Fruit fly (Drosophila melanogaster) whole organism, embryonic: Measurements from ENCODE around the gene CG1309.

Source experiments
- Asciz ChIP-seq: fragments of 200-800 bp; sonication (Bioruptor generic); optimal IDR thresholded peaks from 2 replicates; lab custom pipeline; 2017; ENCODE audit warnings: missing biosample characterization, mild to moderate bottlenecking, missing genetic modification characterization, missing genetic modification reagents
- BEAF-32 ChIP-seq: fragments of 200-800 bp; sonication (Bioruptor generic); optimal IDR thresholded peaks from 3 replicates; lab custom pipeline; 2017; ENCODE audit warnings: missing biosample characterization, missing genetic modification characterization, mild to moderate bottlenecking, moderate library complexity, missing genetic modification reagents
- CG10321 ChIP-seq: fragments of 200-800 bp; sonication (Bioruptor generic); IDR thresholded peaks from 2 replicates; pipeline ENCODE4 v1.3.6; 2022; ENCODE audit warnings: missing biosample characterization, missing genetic modification characterization
- CG10543 ChIP-seq: fragments of 200-800 bp; sonication (Bioruptor generic); optimal IDR thresholded peaks from 3 replicates; lab custom pipeline; 2017; ENCODE audit warnings: missing biosample characterization, mild to moderate bottlenecking, missing genetic modification characterization, moderate library complexity
- CG11695 ChIP-seq: fragments of 200-800 bp; sonication (Bioruptor generic); IDR thresholded peaks from 3 replicates; pipeline ENCODE4 v1.3.6; 2022; ENCODE audit warnings: missing biosample characterization, missing genetic modification characterization
- CG12299 ChIP-seq: fragments of 200-800 bp; sonication (Bioruptor generic); optimal IDR thresholded peaks from 2 replicates; lab custom pipeline; 2018; ENCODE audit warnings: missing biosample characterization, mild to moderate bottlenecking, missing genetic modification characterization
- CG12769 ChIP-seq: fragments of 200-800 bp; sonication (Bioruptor generic); optimal IDR thresholded peaks from 2 replicates; lab custom pipeline; 2019; ENCODE audit warnings: missing biosample characterization, mild to moderate bottlenecking, missing genetic modification characterization, moderate library complexity
- CG12942 ChIP-seq: fragments of 200-800 bp; sonication (Bioruptor generic); optimal IDR thresholded peaks from 3 replicates; lab custom pipeline; 2016; ENCODE audit warnings: missing biosample characterization, missing genetic modification characterization
- CG18764 ChIP-seq: fragments of 200-800 bp; sonication (Bioruptor generic); optimal IDR thresholded peaks from 3 replicates; lab custom pipeline; 2016; ENCODE audit warnings: missing biosample characterization, missing genetic modification characterization
- CG34376 ChIP-seq: fragments of 200-800 bp; sonication (Bioruptor generic); optimal IDR thresholded peaks from 2 replicates; lab custom pipeline; 2018; ENCODE audit warnings: missing biosample characterization, mild to moderate bottlenecking, missing genetic modification characterization
- CG3847 ChIP-seq: fragments of 200-800 bp; sonication (Bioruptor generic); IDR thresholded peaks from 2 replicates; pipeline ENCODE4 v1.3.6; 2022; ENCODE audit warnings: missing biosample characterization, missing genetic modification characterization
- CG6175 ChIP-seq: fragments of 200-800 bp; sonication (Bioruptor generic); IDR thresholded peaks from 3 replicates; pipeline ENCODE4 v1.3.6; 2022; ENCODE audit warnings: missing biosample characterization, missing genetic modification characterization
- CG6791 ChIP-seq: fragments of 200-800 bp; sonication (Bioruptor generic); IDR thresholded peaks from 3 replicates; pipeline ENCODE4 v1.3.6; 2022; ENCODE audit warnings: missing biosample characterization, missing genetic modification characterization; ENCODE audit not compliant: partially characterized antibody
- CG6854 ChIP-seq: fragments of 200-800 bp; sonication (Bioruptor generic); optimal IDR thresholded peaks from 3 replicates; lab custom pipeline; 2017; ENCODE audit warnings: missing biosample characterization, mild to moderate bottlenecking, missing genetic modification characterization
- CG8290 ChIP-seq, 3 experiments: fragments of 200-800 bp; sonication (Bioruptor generic); optimal IDR thresholded peaks; 2 replicates each; lab custom pipeline; 2016 to 2019; ENCODE audit warnings: missing biosample characterization in 3 of 3, missing genetic modification characterization in 3 of 3, mild to moderate bottlenecking in 2 of 3, moderate library complexity in 1 of 3
- CG9727 ChIP-seq: fragments of 200-800 bp; sonication (Bioruptor generic); optimal IDR thresholded peaks from 3 replicates; lab custom pipeline; 2017; ENCODE audit warnings: missing biosample characterization, mild to moderate bottlenecking, missing genetic modification characterization
- CG9876 ChIP-seq: fragments of 200-800 bp; sonication (Bioruptor generic); optimal IDR thresholded peaks from 2 replicates; lab custom pipeline; 2016; ENCODE audit warnings: missing biosample characterization, missing genetic modification characterization
- D19B ChIP-seq: fragments of 200-800 bp; sonication (Bioruptor generic); optimal IDR thresholded peaks from 2 replicates; lab custom pipeline; 2017; ENCODE audit warnings: missing biosample characterization, mild to moderate bottlenecking, missing genetic modification characterization
- Deaf1 ChIP-seq: fragments of 200-800 bp; optimal IDR thresholded peaks from 3 replicates; lab custom pipeline; 2019; ENCODE audit warnings: missing biosample characterization, mild to moderate bottlenecking, missing genetic modification characterization, moderate library complexity
- HLH54F ChIP-seq: fragments of 200-800 bp; sonication (Bioruptor generic); optimal IDR thresholded peaks from 3 replicates; lab custom pipeline; 2016; ENCODE audit warnings: missing biosample characterization, missing genetic modification characterization
- Hr78 ChIP-seq, 2 experiments: fragments of 200-800 bp in 1 of 2; fragments of >200 bp in 1 of 2; sonication (Bioruptor generic) in 1 of 2; optimal IDR thresholded peaks; 2 replicates each; lab custom pipeline; 2017 to 2019; ENCODE audit warnings: missing biosample characterization in 2 of 2, missing genetic modification characterization in 2 of 2, mild to moderate bottlenecking in 1 of 2, moderate library complexity in 1 of 2
- Myb ChIP-seq: fragments of 200-800 bp; sonication (Bioruptor generic); optimal IDR thresholded peaks from 2 replicates; lab custom pipeline; 2016; ENCODE audit warnings: missing biosample characterization, missing genetic modification characterization
- Opbp ChIP-seq: fragments of 200-800 bp; sonication (Bioruptor generic); IDR thresholded peaks from 3 replicates; pipeline ENCODE4 v1.3.6; 2022; ENCODE audit warnings: missing biosample characterization, missing genetic modification characterization; ENCODE audit not compliant: partially characterized antibody
- Rfx ChIP-seq: fragments of 200-800 bp; sonication (Bioruptor generic); IDR thresholded peaks from 2 replicates; pipeline ENCODE4 v1.3.6; 2022; ENCODE audit warnings: missing biosample characterization, missing genetic modification characterization
- Sry-β ChIP-seq: fragments of 200-800 bp; sonication (Bioruptor generic); optimal IDR thresholded peaks from 2 replicates; lab custom pipeline; 2018; ENCODE audit warnings: missing biosample characterization, mild to moderate bottlenecking, missing genetic modification characterization, moderate library complexity
- Taf1 ChIP-seq: fragments of 200-800 bp; sonication (Bioruptor generic); IDR thresholded peaks from 2 replicates; pipeline ENCODE4 v1.3.6; 2022; ENCODE audit warnings: missing biosample characterization, missing genetic modification characterization
- Vsx1 ChIP-seq: fragments of 200-800 bp; sonication (Bioruptor generic); optimal IDR thresholded peaks from 2 replicates; lab custom pipeline; 2017; ENCODE audit warnings: missing biosample characterization, mild to moderate bottlenecking, missing genetic modification characterization, missing genetic modification reagents
- Xbp1 ChIP-seq: fragments of 200-800 bp; sonication (Bioruptor generic); optimal IDR thresholded peaks from 3 replicates; lab custom pipeline; 2016; ENCODE audit warnings: missing biosample characterization, mild to moderate bottlenecking, missing genetic modification characterization
- az2 ChIP-seq: fragments of 200-800 bp; sonication (Bioruptor generic); optimal IDR thresholded peaks from 3 replicates; lab custom pipeline; 2016; ENCODE audit warnings: missing biosample characterization, missing genetic modification characterization
- bigmax ChIP-seq: fragments of 200-800 bp; sonication (Bioruptor generic); optimal IDR thresholded peaks from 2 replicates; lab custom pipeline; 2018; ENCODE audit warnings: missing biosample characterization, mild to moderate bottlenecking, missing genetic modification characterization
- cad ChIP-seq: fragments of >200 bp; optimal IDR thresholded peaks from 2 replicates; lab custom pipeline; 2017; ENCODE audit warnings: missing biosample characterization, missing genetic modification characterization
- cato ChIP-seq: fragments of 200-800 bp; sonication (Bioruptor generic); optimal IDR thresholded peaks from 2 replicates; lab custom pipeline; 2016; ENCODE audit warnings: missing biosample characterization, missing genetic modification characterization, borderline replicate concordance
- crol ChIP-seq: fragments of 200-800 bp; sonication (Bioruptor generic); IDR thresholded peaks from 2 replicates; pipeline ENCODE4 v1.3.6; 2022; ENCODE audit warnings: missing biosample characterization, missing genetic modification characterization
- crp ChIP-seq, 2 experiments: fragments of 200-800 bp; sonication (Bioruptor generic); optimal IDR thresholded peaks; 2 replicates in 1 of 2; 3 replicates in 1 of 2; lab custom pipeline; 2017; ENCODE audit warnings: missing biosample characterization in 2 of 2, missing genetic modification characterization in 2 of 2, mild to moderate bottlenecking in 1 of 2, moderate library complexity in 1 of 2
- grau ChIP-seq: fragments of 200-800 bp; optimal IDR thresholded peaks from 3 replicates; lab custom pipeline; 2019; ENCODE audit warnings: missing biosample characterization, mild to moderate bottlenecking, missing genetic modification characterization, moderate library complexity
- kni ChIP-seq: fragments of 200-800 bp; sonication (Bioruptor generic); optimal IDR thresholded peaks from 3 replicates; lab custom pipeline; 2017; ENCODE audit warnings: mild to moderate bottlenecking, missing biosample characterization, missing genetic modification reagents, missing genetic modification characterization
- lmd ChIP-seq: fragments of 200-800 bp; sonication (Bioruptor generic); IDR thresholded peaks from 2 replicates; pipeline ENCODE4 v1.3.6; 2022; ENCODE audit warnings: missing biosample characterization, missing genetic modification characterization
- nom ChIP-seq: fragments of 200-800 bp; sonication (Bioruptor generic); optimal IDR thresholded peaks from 2 replicates; lab custom pipeline; 2017; ENCODE audit warnings: missing biosample characterization, missing genetic modification characterization, mild to moderate bottlenecking, moderate library complexity, missing genetic modification reagents
- pita ChIP-seq: fragments of 200-800 bp; sonication (Bioruptor generic); optimal IDR thresholded peaks from 2 replicates; lab custom pipeline; 2017; ENCODE audit warnings: missing biosample characterization, mild to moderate bottlenecking, missing genetic modification characterization
- prd ChIP-seq, 3 experiments: fragments of >200 bp in 2 of 3; fragments of 200-800 bp in 1 of 3; sonication (Bioruptor generic) in 1 of 3; optimal IDR thresholded peaks in 2 of 3; IDR thresholded peaks in 1 of 3; 2 replicates in 2 of 3; 3 replicates in 1 of 3; pipeline versions ENCODE4 v1.3.6 to Lab custom; 2017 to 2022; ENCODE audit warnings: missing biosample characterization in 1 of 3, missing genetic modification characterization in 1 of 3
- sd ChIP-seq: fragments of 200-800 bp; sonication (Bioruptor generic); optimal IDR thresholded peaks from 3 replicates; lab custom pipeline; 2018; ENCODE audit warnings: missing biosample characterization, mild to moderate bottlenecking, missing genetic modification characterization, moderate library complexity
- sob ChIP-seq: fragments of 200-800 bp; sonication (Bioruptor generic); IDR thresholded peaks from 2 replicates; pipeline ENCODE4 v1.3.6; 2022; ENCODE audit warnings: missing biosample characterization, missing genetic modification characterization
- wek ChIP-seq: fragments of 200-800 bp; sonication (Bioruptor generic); optimal IDR thresholded peaks from 3 replicates; lab custom pipeline; 2018; ENCODE audit warnings: missing biosample characterization, mild to moderate bottlenecking, missing genetic modification characterization, moderate library complexity
- yki ChIP-seq: fragments of >200 bp; optimal IDR thresholded peaks from 3 replicates; lab custom pipeline; 2018
- z ChIP-seq: fragments of 200-800 bp; sonication (Bioruptor generic); IDR thresholded peaks from 3 replicates; pipeline ENCODE4 v1.3.6; 2022; ENCODE audit warnings: missing biosample characterization, missing genetic modification characterization
- zen ChIP-seq: fragments of 200-800 bp; sonication (Bioruptor generic); optimal IDR thresholded peaks from 3 replicates; lab custom pipeline; 2018; ENCODE audit warnings: missing biosample characterization, mild to moderate bottlenecking, missing genetic modification characterization, moderate library complexity

CG1309 gene

DNA sequence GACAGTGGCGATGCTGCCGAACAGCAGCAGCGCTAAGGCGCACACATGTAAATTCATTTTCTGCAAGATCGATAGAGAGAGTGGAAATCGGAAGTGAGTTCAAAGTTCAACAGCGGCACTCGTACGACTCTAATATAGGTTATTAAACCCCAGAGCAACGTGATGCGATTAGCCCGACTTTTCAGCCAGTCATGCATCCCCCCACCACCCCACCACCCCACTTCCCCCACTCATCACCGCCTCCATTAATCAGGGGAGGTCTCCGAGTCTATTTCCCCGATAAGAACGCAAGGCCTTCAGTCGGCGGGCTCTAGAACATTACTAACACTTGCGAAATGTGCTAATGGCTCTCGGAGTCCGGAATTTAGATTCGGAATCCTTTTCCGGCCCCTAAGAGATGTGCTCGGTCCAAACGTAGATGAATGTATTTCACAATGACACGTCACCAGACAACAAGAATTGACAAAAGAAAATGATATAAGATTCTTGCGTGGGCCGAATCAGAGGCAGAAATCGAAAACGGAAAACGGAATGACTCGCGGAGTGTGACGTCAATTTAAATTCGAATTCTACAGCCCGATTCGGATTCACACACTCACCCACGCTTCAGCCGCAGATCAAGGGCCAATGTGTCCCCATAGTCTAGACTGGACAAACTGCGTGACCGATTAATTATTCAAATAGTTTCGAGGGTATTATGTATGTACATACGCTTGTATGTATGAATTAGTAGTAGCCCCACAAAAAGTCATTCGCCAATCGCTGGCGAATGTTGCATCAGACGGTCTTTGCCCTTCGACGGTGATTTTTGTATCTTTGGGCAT is 33.4 kb upstream of the CG1309 start (continued):
- peak; percentile 31 for TF ChIP-seq CG12769 (tag; lab: Kevin White, UChicago)
- TF ChIP-seq CG18764 (GFP tag; lab: Kevin White, UChicago) = no peak
- TF ChIP-seq sd = peak; percentile 75
- TF ChIP-seq HLH54F (GFP tag; lab: Kevin White, UChicago) = no peak
- TF ChIP-seq bigmax (GFP tag; lab: Kevin White, UChicago) = no peak
- no peak for TF ChIP-seq CG10321 (GFP tag; lab: Robert Waterston, UW)
- peak; percentile 32 for TF ChIP-seq nom (GFP tag; lab: Kevin White, UChicago)
- peak; percentile 14 for TF ChIP-seq CG10543 (GFP tag; lab: Kevin White, UChicago)
- no peak for TF ChIP-seq crp (GFP tag; optimal IDR thresholded peaks at IDR 0.05; lab: Kevin White, UChicago)
- no peak for TF ChIP-seq Sry-β
- TF ChIP-seq az2 (GFP tag; lab: Kevin White, UChicago) = no peak
- no peak for TF ChIP-seq Xbp1 (GFP tag; lab: Kevin White, UChicago)
- TF ChIP-seq CG34376 (GFP tag; lab: Kevin White, UChicago) = peak; percentile 67
- no peak for TF ChIP-seq CG12299 (tag; lab: Kevin White, UChicago)
- peak in 1 of 2 experiments; percentile 82 for TF ChIP-seq Hr78 (GFP tag; optimal IDR thresholded peaks at IDR 0.05; lab: Kevin White, UChicago)
- no peak for TF ChIP-seq pita (GFP tag; lab: Kevin White, UChicago)
- peak; percentile 90 for TF ChIP-seq crol (GFP tag; lab: Robert Waterston, UW)
- TF ChIP-seq Taf1 (GFP tag; lab: Robert Waterston, UW) = no peak
- TF ChIP-seq kni (GFP tag; lab: Kevin White, UChicago) = peak; percentile 7
- TF ChIP-seq CG12942 (GFP tag; lab: Kevin White, UChicago) = no peak
- peak; percentile 42 for TF ChIP-seq D19B (GFP tag; lab: Kevin White, UChicago)
- TF ChIP-seq CG9876 = no peak

DNA sequence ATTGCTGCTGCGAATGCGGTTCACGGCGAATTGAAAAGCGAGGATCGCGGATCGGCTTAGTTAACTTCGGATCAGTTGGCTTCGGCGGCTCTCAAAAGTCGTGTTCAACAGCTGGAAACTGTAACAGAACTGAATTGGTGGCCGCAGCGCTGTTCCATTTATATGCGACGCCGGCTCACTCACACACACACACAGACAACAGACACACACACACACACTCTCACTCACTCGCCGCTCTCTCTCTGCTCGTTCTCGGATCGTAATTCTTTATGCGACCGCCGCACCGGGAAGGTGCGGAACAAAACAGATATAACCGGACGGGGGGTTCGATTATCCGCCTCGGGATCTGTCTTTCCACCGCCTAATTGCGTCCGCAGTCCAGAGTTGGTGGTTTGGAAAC is 32.1 kb upstream of the CG1309 start, which contains the start of gene CG46460:
Gene CG46460 (minus strand): TSS at position 139 of the 400 bp plus-strand sequence.
- peak; percentile 26 for TF ChIP-seq Vsx1
- TF ChIP-seq wek (GFP tag; lab: Kevin White, UChicago) = no peak
- TF ChIP-seq zen (tag; lab: Kevin White, UChicago) = peak; percentile 70
- TF ChIP-seq prd (optimal IDR thresholded peaks at IDR 0.05; lab: Kevin White, UChicago) = no peak
- peak; percentile 10; the same call in 1 of the 3 replicates for TF ChIP-seq prd (GFP tag; IDR thresholded peaks at IDR 0.05; lab: Robert Waterston, UW)
- TF ChIP-seq grau (tag; lab: Kevin White, UChicago) = peak; percentile 21
- peak; percentile 45 for TF ChIP-seq nom (GFP tag; lab: Kevin White, UChicago)
- peak; percentile 68 for TF ChIP-seq Deaf1 (tag; lab: Kevin White, UChicago)
- TF ChIP-seq BEAF-32 (GFP tag; lab: Kevin White, UChicago) = no peak
- TF ChIP-seq cad (GFP tag; lab: Kevin White, UChicago) = peak; percentile 44
- peak; percentile 6 for TF ChIP-seq Myb (GFP tag; lab: Kevin White, UChicago)
- TF ChIP-seq Opbp (GFP tag; lab: Robert Waterston, UW) = peak; percentile 43; the same call in 1 of the 3 replicates
- no peak for TF ChIP-seq Asciz (GFP tag; lab: Kevin White, UChicago)
- peak; percentile 40; the same call in 2 of the 3 replicates for TF ChIP-seq CG6791 (GFP tag; lab: Robert Waterston, UW)
- TF ChIP-seq CG3847 = no peak
- TF ChIP-seq CG6854 (GFP tag; lab: Kevin White, UChicago) = no peak
- no peak for TF ChIP-seq cato (GFP tag; lab: Kevin White, UChicago)
- TF ChIP-seq z = peak; percentile 81
- no peak for TF ChIP-seq CG6175 (GFP tag; lab: Robert Waterston, UW)
- 0 out of 2 replicates have a peak, but pooled peaks have one; percentile 13 for TF ChIP-seq sob (GFP tag; lab: Robert Waterston, UW)
- TF ChIP-seq CG8290 (GFP tag; optimal IDR thresholded peaks at IDR 0.05; lab: Kevin White, UChicago) = peak; percentile 6
- TF ChIP-seq CG8290 (tag; optimal IDR thresholded peaks at IDR 0.05; lab: Kevin White, UChicago) = peak in 1 of 2 experiments; percentile 12
- TF ChIP-seq Rfx = 0 out of 2 replicates have a peak, but pooled peaks have one; percentile 12
- TF ChIP-seq CG9727 (GFP tag; lab: Kevin White, UChicago) = peak; percentile 32
- no peak for TF ChIP-seq lmd (GFP tag; lab: Robert Waterston, UW)
- TF ChIP-seq yki (lab: Kevin White, UChicago) = peak; percentile 16
- peak; percentile 92 for TF ChIP-seq CG11695 (GFP tag; lab: Robert Waterston, UW)
